Worm (Caenorhabditis elegans): Measurements from ENCODE around the gene F56A11.4.

The F56A11.4 gene

DNA sequence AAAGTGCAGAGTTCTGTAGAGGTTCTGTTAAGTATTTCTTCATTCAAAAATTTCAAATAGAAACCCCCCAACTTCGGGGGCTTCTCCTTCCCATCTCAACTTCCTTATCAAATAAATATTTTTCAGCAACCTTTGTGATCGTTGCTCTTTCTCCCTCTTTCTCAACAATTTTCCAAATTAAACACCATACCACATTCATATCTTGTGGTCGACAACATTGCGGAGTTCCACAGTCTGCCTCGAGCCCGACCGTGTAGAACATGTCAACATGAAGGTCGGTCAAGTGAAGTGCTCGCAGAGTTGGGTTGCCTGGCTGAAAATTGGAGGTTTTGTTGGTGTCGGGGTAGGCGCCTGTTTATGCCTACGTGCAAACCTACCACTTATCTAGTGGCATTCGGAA is 25.5 kb upstream of the F56A11.4 start:
- no peak for TF ChIP-seq elt-1 (tag; optimal IDR thresholded peaks at IDR 0.05; ENCODE audit: borderline replicate concordance, insufficient read depth)
- no peak for TF ChIP-seq nhr-28 (tag; optimal IDR thresholded peaks at IDR 0.05)
- no peak for TF ChIP-seq ham-2 (GFP tag; optimal IDR thresholded peaks at IDR 0.05)
- no peak for TF ChIP-seq nhr-12 (tag; optimal IDR thresholded peaks at IDR 0.05)

DNA sequence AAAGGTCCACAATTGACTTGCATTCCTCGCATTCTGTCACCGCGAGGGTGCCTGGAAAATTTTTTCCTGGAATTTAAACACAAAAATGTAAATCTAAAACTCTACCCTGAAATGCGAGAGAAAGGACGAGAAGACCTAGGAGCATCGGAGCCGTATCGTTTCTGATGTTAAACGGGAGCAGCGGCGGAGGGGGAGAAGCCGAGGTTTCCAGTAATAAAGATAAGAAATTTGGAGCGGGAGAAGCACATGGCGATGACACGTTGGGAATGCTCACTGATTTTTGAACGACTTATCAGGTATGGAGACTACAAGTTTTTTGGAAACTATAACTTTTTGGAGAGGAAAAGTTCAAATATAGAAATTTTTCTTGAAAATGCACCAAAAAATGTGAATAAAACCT is 24.5 kb upstream of the F56A11.4 start, which contains the start of gene asm-3:
Gene asm-3 (minus strand): TSS at position 215 of the 400 bp plus-strand sequence.
- TF ChIP-seq ceh-39 (tag; optimal IDR thresholded peaks at IDR 0.05) = no peak

DNA sequence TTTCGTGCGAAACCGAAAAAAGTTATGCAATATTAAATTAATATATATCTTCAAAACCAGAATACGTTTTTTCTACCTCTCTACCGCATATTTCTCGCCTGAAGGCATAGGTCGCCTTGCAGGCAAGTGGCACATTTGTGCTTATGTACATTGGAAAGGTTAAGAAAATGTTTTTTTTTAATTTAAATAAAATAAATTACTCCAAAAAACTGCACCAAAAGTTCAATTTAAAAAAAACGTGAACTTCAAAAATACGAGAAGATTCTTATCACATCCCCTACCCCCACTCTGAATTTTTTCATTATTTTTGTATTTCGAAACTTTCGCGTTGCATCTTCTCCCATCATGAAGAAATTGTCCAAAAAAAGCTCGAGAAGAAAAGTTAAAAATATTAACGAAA is 23.7 kb upstream of the F56A11.4 start, which contains the start of gene W03G1.2:
Gene W03G1.2 (plus strand): TSS at position 301 of the 400 bp plus-strand sequence.
- TF ChIP-seq flh-1 (GFP tag; optimal IDR thresholded peaks at IDR 0.05) (no peak), nhr-76 (tag; optimal IDR thresholded peaks at IDR 0.05) (no peak), unc-39 (tag; optimal IDR thresholded peaks at IDR 0.05) (no peak), zip-8 (tag; optimal IDR thresholded peaks at IDR 0.05) (no peak), snpc-4 (tag; optimal IDR thresholded peaks at IDR 0.05) (no peak), pha-4 (tag; optimal IDR thresholded peaks at IDR 0.05) (no peak), unc-120 (tag; optimal IDR thresholded peaks at IDR 0.05; ENCODE audit: poor library complexity, severe bottlenecking) (no peak), nhr-12 (tag; optimal IDR thresholded peaks at IDR 0.05) (no peak), nhr-28 (tag; optimal IDR thresholded peaks at IDR 0.05) (no peak), M03D4.4 (tag; optimal IDR thresholded peaks at IDR 0.05) (no peak), cnd-1 (tag; optimal IDR thresholded peaks at IDR 0.05) (no peak), sptf-1 (tag; optimal IDR thresholded peaks at IDR 0.05) (no peak), ham-2 (GFP tag; optimal IDR thresholded peaks at IDR 0.05) (no peak), lin-32 (GFP tag; optimal IDR thresholded peaks at IDR 0.05) (no peak), sem-2 (GFP tag; optimal IDR thresholded peaks at IDR 0.05) (no peak), ceh-39 (tag; optimal IDR thresholded peaks at IDR 0.05) (no peak), drap-1 (GFP tag; optimal IDR thresholded peaks at IDR 0.05) (no peak)

DNA sequence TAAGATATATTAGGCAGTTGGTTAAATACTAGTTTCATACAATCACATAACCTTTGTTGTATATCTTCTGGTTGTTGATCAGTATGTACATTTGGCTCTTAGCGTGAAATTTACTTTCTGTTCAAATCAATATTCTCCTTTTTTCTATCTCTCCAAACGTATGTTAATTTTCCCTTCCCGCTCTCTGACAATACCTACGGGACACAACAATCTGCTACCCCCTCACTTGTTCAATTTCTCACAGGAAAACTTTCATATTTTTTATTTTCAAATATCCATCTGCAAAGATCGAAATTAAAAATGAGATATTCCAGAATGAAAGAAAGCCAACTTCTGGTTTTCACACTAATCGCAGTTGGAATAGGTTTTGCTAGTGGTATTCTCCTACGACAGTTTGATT is 16.3 kb upstream of the F56A11.4 start, which contains the start of gene glt-7:
Gene glt-7 (plus strand): TSS at position 301 of the 400 bp plus-strand sequence.
- no peak for TF ChIP-seq lin-13 (tag; optimal IDR thresholded peaks at IDR 0.05)
- no peak for TF ChIP-seq unc-120 (tag; optimal IDR thresholded peaks at IDR 0.05; ENCODE audit: poor library complexity, severe bottlenecking)
- TF ChIP-seq nhr-12 (tag; optimal IDR thresholded peaks at IDR 0.05) = no peak

DNA sequence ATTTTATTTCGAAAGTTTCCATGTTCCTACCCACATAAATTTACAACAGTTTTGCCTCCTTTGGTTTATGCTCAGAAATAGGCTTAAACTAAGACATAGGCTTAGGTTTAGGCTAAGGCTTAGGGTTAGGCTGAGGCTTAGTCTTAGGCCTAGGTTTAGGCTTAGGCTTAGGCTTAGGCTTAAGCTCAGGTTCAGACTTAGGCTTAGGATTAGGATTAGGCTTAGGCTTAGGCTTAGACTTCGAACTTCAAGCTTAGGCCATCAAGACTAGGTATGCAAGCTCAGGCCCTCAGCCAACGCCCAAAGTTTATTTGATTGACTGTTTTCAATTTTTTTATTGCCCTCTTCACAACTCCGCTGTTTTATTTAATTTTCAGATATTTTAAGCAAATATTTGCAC is 2.2 kb upstream of the F56A11.4 start:
- TF ChIP-seq lsy-2 (tag; optimal IDR thresholded peaks at IDR 0.05) (no peak), ceh-43 (GFP tag; optimal IDR thresholded peaks at IDR 0.05) (no peak), ces-1 (GFP tag; optimal IDR thresholded peaks at IDR 0.05) (no peak), unc-39 (tag; optimal IDR thresholded peaks at IDR 0.05) (no peak), unc-62 (GFP tag; optimal IDR thresholded peaks at IDR 0.05) (no peak), ztf-11 (tag; optimal IDR thresholded peaks at IDR 0.05) (no peak), drap-1 (GFP tag; optimal IDR thresholded peaks at IDR 0.05) (no peak), blmp-1 (tag; optimal IDR thresholded peaks at IDR 0.05) (no peak), lin-13 (tag; optimal IDR thresholded peaks at IDR 0.05) (no peak), elt-3 (tag; optimal IDR thresholded peaks at IDR 0.05) (no peak), nhr-2 (tag; optimal IDR thresholded peaks at IDR 0.05) (no peak), unc-120 (tag; optimal IDR thresholded peaks at IDR 0.05; ENCODE audit: poor library complexity, severe bottlenecking) (no peak)

DNA sequence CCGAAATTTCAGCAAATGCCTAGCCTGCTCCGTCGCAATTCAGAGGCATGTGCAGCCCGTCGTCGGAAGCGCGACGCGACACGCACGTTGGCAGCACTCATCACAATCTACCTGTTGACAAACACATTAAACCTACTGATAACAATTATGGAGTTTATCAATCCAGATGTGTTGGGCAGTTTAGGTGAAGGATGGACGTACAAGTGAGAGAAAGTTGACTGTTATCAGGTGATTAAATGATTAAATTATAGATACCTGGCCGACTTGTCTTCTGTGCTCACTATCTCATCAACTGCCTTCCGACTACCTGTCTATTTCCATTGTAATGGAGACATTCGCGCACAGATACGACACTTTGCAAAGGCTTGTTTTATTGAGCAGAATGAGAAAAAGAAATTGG is 3.8 kb downstream of the F56A11.4 start:
- TF ChIP-seq lin-32 (GFP tag; optimal IDR thresholded peaks at IDR 0.05) (no peak), ceh-43 (GFP tag; optimal IDR thresholded peaks at IDR 0.05) (no peak), lin-13 (tag; optimal IDR thresholded peaks at IDR 0.05) (no peak), unc-62 (GFP tag; optimal IDR thresholded peaks at IDR 0.05) (no peak), ham-2 (GFP tag; optimal IDR thresholded peaks at IDR 0.05) (no peak), sem-2 (GFP tag; optimal IDR thresholded peaks at IDR 0.05) (no peak), sptf-1 (tag; optimal IDR thresholded peaks at IDR 0.05) (no peak), unc-120 (tag; optimal IDR thresholded peaks at IDR 0.05; ENCODE audit: poor library complexity, severe bottlenecking) (no peak), nhr-237 (tag; optimal IDR thresholded peaks at IDR 0.05) (no peak), blmp-1 (tag; optimal IDR thresholded peaks at IDR 0.05) (no peak), ceh-39 (tag; optimal IDR thresholded peaks at IDR 0.05) (no peak), cnd-1 (tag; optimal IDR thresholded peaks at IDR 0.05) (no peak), ztf-11 (tag; optimal IDR thresholded peaks at IDR 0.05) (no peak), tbx-8 (GFP tag; optimal IDR thresholded peaks at IDR 0.05) (no peak), ces-1 (GFP tag; optimal IDR thresholded peaks at IDR 0.05) (no peak), elt-1 (tag; optimal IDR thresholded peaks at IDR 0.05; ENCODE audit: borderline replicate concordance, insufficient read depth) (no peak), pha-4 (tag; optimal IDR thresholded peaks at IDR 0.05) (no peak), ceh-83 (GFP tag; optimal IDR thresholded peaks at IDR 0.05) (no peak)

Data from whole organism, mixed stage, embryonic.